Fruit fly (Drosophila melanogaster) whole organism, embryonic: ENCODE data around the gene CG10116.

Source experiments
- Atf-2 ChIP-seq: fragments of 200-800 bp; sonication (Bioruptor generic); optimal IDR thresholded peaks from 2 replicates; lab custom pipeline; 2016; ENCODE audit warnings: missing biosample characterization, missing genetic modification characterization
- Atf3 ChIP-seq: fragments of 200-800 bp; sonication (Bioruptor generic); optimal IDR thresholded peaks from 3 replicates; lab custom pipeline; 2016; ENCODE audit warnings: missing biosample characterization, missing genetic modification characterization
- Atf6 ChIP-seq: fragments of 200-800 bp; sonication (Bioruptor generic); IDR thresholded peaks from 2 replicates; pipeline ENCODE4 v1.3.6; 2022; ENCODE audit warnings: missing biosample characterization, missing genetic modification characterization
- CG10321 ChIP-seq: fragments of 200-800 bp; sonication (Bioruptor generic); IDR thresholded peaks from 2 replicates; pipeline ENCODE4 v1.3.6; 2022; ENCODE audit warnings: missing biosample characterization, missing genetic modification characterization
- CG12104 ChIP-seq: fragments of 200-800 bp; sonication (Bioruptor generic); optimal IDR thresholded peaks from 3 replicates; lab custom pipeline; 2016; ENCODE audit warnings: missing biosample characterization, missing genetic modification characterization
- CG12659 ChIP-seq: fragments of 200-800 bp; sonication (Bioruptor generic); optimal IDR thresholded peaks from 3 replicates; lab custom pipeline; 2017; ENCODE audit warnings: mild to moderate bottlenecking, missing biosample characterization, missing genetic modification reagents, missing genetic modification characterization
- CG13424 ChIP-seq: fragments of 200-800 bp; sonication (Bioruptor generic); optimal IDR thresholded peaks from 2 replicates; lab custom pipeline; 2019; ENCODE audit warnings: missing biosample characterization, mild to moderate bottlenecking, missing genetic modification characterization, moderate library complexity
- CG1603 ChIP-seq: fragments of 200-800 bp; sonication (Bioruptor generic); optimal IDR thresholded peaks from 2 replicates; lab custom pipeline; 2019; ENCODE audit warnings: missing biosample characterization, mild to moderate bottlenecking, missing genetic modification characterization, moderate library complexity
- CG17568 ChIP-seq: fragments of 200-800 bp; sonication (Bioruptor generic); optimal IDR thresholded peaks from 2 replicates; lab custom pipeline; 2018; ENCODE audit warnings: missing biosample characterization, mild to moderate bottlenecking, missing genetic modification characterization, moderate library complexity
- CG18476 ChIP-seq: fragments of 200-800 bp; sonication (Bioruptor generic); optimal IDR thresholded peaks from 2 replicates; lab custom pipeline; 2016; ENCODE audit warnings: missing biosample characterization, mild to moderate bottlenecking, missing genetic modification characterization
- CG2129 ChIP-seq: fragments of 200-800 bp; sonication (Bioruptor generic); IDR thresholded peaks from 2 replicates; pipeline ENCODE4 v1.3.6; 2022; ENCODE audit warnings: missing biosample characterization, missing genetic modification characterization; ENCODE audit not compliant: partially characterized antibody
- CG30020 ChIP-seq: fragments of 200-800 bp; optimal IDR thresholded peaks from 2 replicates; lab custom pipeline; 2019; ENCODE audit warnings: missing biosample characterization, mild to moderate bottlenecking, missing genetic modification characterization, moderate library complexity
- CG3065 ChIP-seq: fragments of 200-800 bp; sonication (Bioruptor generic); optimal IDR thresholded peaks from 2 replicates; lab custom pipeline; 2016; ENCODE audit warnings: missing biosample characterization, missing genetic modification characterization
- CG32767 ChIP-seq: fragments of 200-800 bp; sonication (Bioruptor generic); IDR thresholded peaks from 2 replicates; pipeline ENCODE4 v1.3.6; 2022; ENCODE audit warnings: missing biosample characterization, missing genetic modification characterization
- CG3838 ChIP-seq: fragments of 200-800 bp; sonication (Bioruptor generic); optimal IDR thresholded peaks from 3 replicates; lab custom pipeline; 2016; ENCODE audit warnings: missing biosample characterization, missing genetic modification characterization
- CG5245 ChIP-seq: fragments of 200-800 bp; sonication (Bioruptor generic); optimal IDR thresholded peaks from 3 replicates; lab custom pipeline; 2016; ENCODE audit warnings: missing biosample characterization, missing genetic modification characterization
- CG6683 ChIP-seq: fragments of 200-800 bp; sonication (Bioruptor generic); optimal IDR thresholded peaks from 2 replicates; lab custom pipeline; 2017; ENCODE audit warnings: missing biosample characterization, mild to moderate bottlenecking, missing genetic modification characterization, missing genetic modification reagents
- CG6765 ChIP-seq: fragments of 200-800 bp; sonication (Bioruptor generic); optimal IDR thresholded peaks from 3 replicates; lab custom pipeline; 2017; ENCODE audit warnings: missing biosample characterization, mild to moderate bottlenecking, missing genetic modification characterization
- CG7372 ChIP-seq: fragments of 200-800 bp; sonication (Bioruptor generic); IDR thresholded peaks from 2 replicates; pipeline ENCODE4 v1.3.6; 2022; ENCODE audit warnings: missing biosample characterization, missing genetic modification characterization
- CG7987 ChIP-seq: fragments of 200-800 bp; sonication (Bioruptor generic); optimal IDR thresholded peaks from 2 replicates; lab custom pipeline; 2018; ENCODE audit warnings: missing biosample characterization, mild to moderate bottlenecking, missing genetic modification characterization, moderate library complexity
- CG8290 ChIP-seq, 3 experiments: fragments of 200-800 bp; sonication (Bioruptor generic); optimal IDR thresholded peaks; 2 replicates each; lab custom pipeline; 2016 to 2019; ENCODE audit warnings: missing biosample characterization in 3 of 3, missing genetic modification characterization in 3 of 3, mild to moderate bottlenecking in 2 of 3, moderate library complexity in 1 of 3
- CG9876 ChIP-seq: fragments of 200-800 bp; sonication (Bioruptor generic); optimal IDR thresholded peaks from 2 replicates; lab custom pipeline; 2016; ENCODE audit warnings: missing biosample characterization, missing genetic modification characterization
- CG9932 ChIP-seq: fragments of 200-800 bp; sonication (Bioruptor generic); IDR thresholded peaks from 2 replicates; pipeline ENCODE4 v1.3.6; 2022; ENCODE audit warnings: missing biosample characterization, missing genetic modification characterization
- CHES-1-like ChIP-seq: fragments of 200-800 bp; sonication (Bioruptor generic); optimal IDR thresholded peaks from 2 replicates; lab custom pipeline; 2016; ENCODE audit warnings: missing biosample characterization, missing genetic modification characterization
- Camta ChIP-seq: fragments of 200-800 bp; sonication (Bioruptor generic); optimal IDR thresholded peaks from 2 replicates; lab custom pipeline; 2016; ENCODE audit warnings: missing biosample characterization, missing genetic modification characterization
- CrebB ChIP-seq: fragments of 200-800 bp; sonication (Bioruptor generic); optimal IDR thresholded peaks from 3 replicates; lab custom pipeline; 2018; ENCODE audit warnings: missing biosample characterization, mild to moderate bottlenecking, missing genetic modification characterization
- Dip2 ChIP-seq: fragments of 200-800 bp; sonication (Bioruptor generic); IDR thresholded peaks from 2 replicates; pipeline ENCODE4 v1.3.6; 2022; ENCODE audit warnings: missing biosample characterization, missing genetic modification characterization
- Hey ChIP-seq: fragments of 200-800 bp; sonication (Bioruptor generic); optimal IDR thresholded peaks from 3 replicates; lab custom pipeline; 2018; ENCODE audit warnings: missing biosample characterization, mild to moderate bottlenecking, missing genetic modification characterization
- HmgZ ChIP-seq: fragments of 200-800 bp; sonication (Bioruptor generic); optimal IDR thresholded peaks from 2 replicates; lab custom pipeline; 2018; ENCODE audit warnings: missing biosample characterization, mild to moderate bottlenecking, missing genetic modification characterization
- Myb ChIP-seq: fragments of 200-800 bp; sonication (Bioruptor generic); optimal IDR thresholded peaks from 2 replicates; lab custom pipeline; 2016; ENCODE audit warnings: missing biosample characterization, missing genetic modification characterization
- Nf-YA ChIP-seq: fragments of 200-800 bp; sonication (Bioruptor generic); IDR thresholded peaks from 2 replicates; pipeline ENCODE4 v1.3.6; 2022; ENCODE audit warnings: missing biosample characterization, missing genetic modification characterization
- Nf-YB ChIP-seq: fragments of 200-800 bp; sonication (Bioruptor generic); optimal IDR thresholded peaks from 3 replicates; lab custom pipeline; 2019; ENCODE audit warnings: missing biosample characterization, mild to moderate bottlenecking, missing genetic modification characterization, moderate library complexity
- Rx ChIP-seq: fragments of 200-800 bp; sonication (Bioruptor generic); IDR thresholded peaks from 2 replicates; pipeline ENCODE4 v1.3.6; 2022; ENCODE audit warnings: missing biosample characterization, missing genetic modification characterization
- Ssrp ChIP-seq: fragments of 200-800 bp; sonication (Bioruptor generic); optimal IDR thresholded peaks from 2 replicates; lab custom pipeline; 2018; ENCODE audit warnings: missing biosample characterization, mild to moderate bottlenecking, missing genetic modification characterization, moderate library complexity
- ab ChIP-seq: fragments of 200-800 bp; sonication (Bioruptor generic); optimal IDR thresholded peaks from 2 replicates; lab custom pipeline; 2016; ENCODE audit warnings: missing biosample characterization, missing genetic modification characterization
- fru ChIP-seq: fragments of >200 bp; optimal IDR thresholded peaks from 2 replicates; lab custom pipeline; 2017
- gsb-n ChIP-seq: fragments of 200-800 bp; sonication (Bioruptor generic); optimal IDR thresholded peaks from 3 replicates; lab custom pipeline; 2018; ENCODE audit warnings: missing biosample characterization, mild to moderate bottlenecking, missing genetic modification characterization
- hth ChIP-seq: fragments of >200 bp; optimal IDR thresholded peaks from 2 replicates; lab custom pipeline; 2017; ENCODE audit warnings: inconsistent platforms
- jumu ChIP-seq: fragments of 200-800 bp; sonication (Bioruptor generic); optimal IDR thresholded peaks from 3 replicates; lab custom pipeline; 2016; ENCODE audit warnings: missing biosample characterization, missing genetic modification characterization
- maf-S ChIP-seq: fragments of 200-800 bp; sonication (Bioruptor generic); optimal IDR thresholded peaks from 2 replicates; lab custom pipeline; 2016; ENCODE audit warnings: missing biosample characterization, missing genetic modification characterization
- nerfin-1 ChIP-seq: fragments of 200-800 bp; sonication (Bioruptor generic); optimal IDR thresholded peaks from 3 replicates; lab custom pipeline; 2019; ENCODE audit warnings: missing biosample characterization, mild to moderate bottlenecking, missing genetic modification characterization, moderate library complexity
- nmo ChIP-seq: fragments of 200-800 bp; sonication (Bioruptor generic); optimal IDR thresholded peaks from 2 replicates; lab custom pipeline; 2018; ENCODE audit warnings: missing biosample characterization, mild to moderate bottlenecking, missing genetic modification characterization, moderate library complexity
- oc ChIP-seq: fragments of 200-800 bp; sonication (Bioruptor generic); optimal IDR thresholded peaks from 2 replicates; lab custom pipeline; 2018; ENCODE audit warnings: missing biosample characterization, mild to moderate bottlenecking, missing genetic modification characterization, moderate library complexity
- pum ChIP-seq: fragments of 200-800 bp; sonication (Bioruptor generic); optimal IDR thresholded peaks from 2 replicates; lab custom pipeline; 2016; ENCODE audit warnings: missing biosample characterization, missing genetic modification characterization
- ranshi ChIP-seq: fragments of 200-800 bp; sonication (Bioruptor generic); IDR thresholded peaks from 2 replicates; pipeline ENCODE4 v1.3.6; 2022; ENCODE audit warnings: missing biosample characterization, missing genetic modification characterization
- row ChIP-seq: fragments of 200-800 bp; sonication (Bioruptor generic); IDR thresholded peaks from 3 replicates; pipeline ENCODE4 v1.3.6; 2022; ENCODE audit warnings: missing biosample characterization, missing genetic modification characterization
- sc ChIP-seq, 3 experiments: fragments of >200 bp in 2 of 3; fragments of 200-800 bp in 1 of 3; sonication (Bioruptor generic) in 1 of 3; optimal IDR thresholded peaks; 2 replicates in 2 of 3; 3 replicates in 1 of 3; lab custom pipeline; 2017; ENCODE audit warnings: mild to moderate bottlenecking in 1 of 3, missing biosample characterization in 1 of 3, missing genetic modification characterization in 1 of 3, missing genetic modification reagents in 1 of 3
- schlank ChIP-seq: fragments of 200-800 bp; sonication (Bioruptor generic); optimal IDR thresholded peaks from 2 replicates; lab custom pipeline; 2018; ENCODE audit warnings: missing biosample characterization, mild to moderate bottlenecking, missing genetic modification characterization
- sob ChIP-seq: fragments of 200-800 bp; sonication (Bioruptor generic); IDR thresholded peaks from 2 replicates; pipeline ENCODE4 v1.3.6; 2022; ENCODE audit warnings: missing biosample characterization, missing genetic modification characterization
- sug ChIP-seq: fragments of 200-800 bp; optimal IDR thresholded peaks from 2 replicates; lab custom pipeline; 2019; ENCODE audit warnings: missing biosample characterization, mild to moderate bottlenecking, missing genetic modification characterization, moderate library complexity
- tin ChIP-seq: fragments of 200-800 bp; sonication (Bioruptor generic); optimal IDR thresholded peaks from 3 replicates; lab custom pipeline; 2016; ENCODE audit warnings: missing biosample characterization, missing genetic modification characterization

CG10116 gene

DNA sequence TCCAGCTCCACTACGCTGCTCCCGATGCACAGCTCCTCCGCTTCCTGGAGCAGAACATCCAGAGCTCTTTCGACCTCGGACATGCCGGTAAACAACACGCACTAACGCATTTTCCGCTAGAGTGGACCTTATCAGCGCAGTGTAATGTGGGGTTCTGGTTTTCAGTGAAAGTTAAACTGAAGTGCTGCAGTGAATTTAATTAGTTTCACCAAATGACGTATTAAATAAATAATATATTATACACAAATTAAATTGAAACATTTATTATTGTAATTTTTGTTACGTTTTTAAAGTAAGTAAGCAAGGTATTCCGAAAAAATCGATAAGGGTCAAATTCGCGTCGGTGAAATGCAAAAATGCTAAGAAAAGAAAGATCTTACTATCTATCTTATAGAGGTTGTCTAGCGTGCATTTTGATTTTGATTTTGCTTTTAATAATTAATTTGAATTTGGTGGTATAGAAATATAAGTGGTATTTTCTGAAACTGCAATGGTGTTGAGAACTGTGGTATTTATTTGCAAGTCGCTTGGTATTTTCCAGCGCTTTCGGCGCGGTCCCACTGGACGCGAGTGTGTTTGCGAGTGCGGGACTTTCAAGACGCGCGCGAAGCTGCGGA lies 6.8 kb downstream of the CG10116 start, which contains the start of the genes JMJD7 and CG10738 (continued):
- TF ChIP-seq CG6765 (GFP tag; lab: Kevin White, UChicago) (peak; percentile 15), CG5245 (GFP tag; lab: Kevin White, UChicago) (peak; percentile 73), CG3838 (GFP tag; lab: Kevin White, UChicago) (no peak), jumu (GFP tag; lab: Kevin White, UChicago) (peak; percentile 12), CG6683 (GFP tag; lab: Kevin White, UChicago) (peak; percentile 43), CG10321 (GFP tag; lab: Robert Waterston, UW) (no peak), schlank (no peak), row (GFP tag; lab: Robert Waterston, UW) (peak; percentile 64), fru (lab: Kevin White, UChicago) (no peak), Atf-2 (GFP tag; lab: Kevin White, UChicago) (no peak), CG12659 (GFP tag; lab: Kevin White, UChicago) (peak; percentile 18), pum (GFP tag; lab: Kevin White, UChicago) (no peak), Nf-YB (GFP tag; lab: Kevin White, UChicago) (no peak), CrebB (no peak), CG8290 (GFP tag; optimal IDR thresholded peaks at IDR 0.05; lab: Kevin White, UChicago) (no peak), CG8290 (tag; optimal IDR thresholded peaks at IDR 0.05; lab: Kevin White, UChicago) (no peak), CG3065 (GFP tag; lab: Kevin White, UChicago) (no peak), CG2129 (GFP tag; lab: Robert Waterston, UW) (no peak), CG30020 (peak; percentile 58), CG17568 (GFP tag; lab: Kevin White, UChicago) (no peak), oc (tag; lab: Kevin White, UChicago) (no peak), Dip2 (GFP tag; lab: Robert Waterston, UW) (no peak), CG7987 (GFP tag; lab: Kevin White, UChicago) (peak; percentile 74), Rx (peak; percentile 72), ranshi (GFP tag; lab: Robert Waterston, UW) (peak; percentile 75), hth (lab: Kevin White, UChicago) (no peak), Camta (GFP tag; lab: Kevin White, UChicago) (no peak), sug (tag; lab: Kevin White, UChicago) (peak; percentile 80), ab (GFP tag; lab: Kevin White, UChicago) (no peak), CG18476 (GFP tag; lab: Kevin White, UChicago) (peak; percentile 51), nmo (peak; percentile 39), CG12104 (GFP tag; lab: Kevin White, UChicago) (peak; percentile 43), nerfin-1 (tag; lab: Kevin White, UChicago) (no peak), sob (GFP tag; lab: Robert Waterston, UW) (peak; percentile 79), sc (optimal IDR thresholded peaks at IDR 0.05; lab: Kevin White, UChicago) (no peak), sc (GFP tag; optimal IDR thresholded peaks at IDR 0.05; lab: Kevin White, UChicago) (no peak), CG32767 (GFP tag; lab: Robert Waterston, UW) (no peak)

DNA sequence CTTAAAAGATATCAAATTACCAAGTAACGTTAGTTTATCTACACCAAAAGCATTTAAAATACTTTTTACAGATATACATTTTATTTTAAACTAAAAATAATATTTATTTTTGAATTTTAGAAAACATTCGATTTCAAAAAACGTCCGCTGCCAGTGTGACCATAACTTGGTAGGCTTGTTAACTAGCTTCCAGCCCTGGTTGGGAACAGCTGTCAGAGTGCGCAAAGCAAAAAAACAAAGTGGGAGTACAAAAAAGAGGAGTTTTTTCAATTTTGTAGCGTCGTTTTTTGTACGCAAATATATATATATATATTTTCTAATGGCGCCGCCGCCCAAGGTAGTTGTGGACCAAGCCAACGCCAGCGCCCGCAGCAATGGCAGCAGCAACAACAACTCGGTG lies 14.6 kb downstream of the CG10116 start, which contains the start of gene cmb:
TSS of gene cmb (plus strand) at position 195 of the 400 bp plus-strand sequence.
- TF ChIP-seq HmgZ (tag; lab: Kevin White, UChicago) (no peak), Nf-YA (GFP tag; lab: Robert Waterston, UW) (no peak), maf-S (GFP tag; lab: Kevin White, UChicago) (no peak), Atf3 (GFP tag; lab: Kevin White, UChicago) (no peak), CG7372 (no peak), Ssrp (tag; lab: Kevin White, UChicago) (no peak), CHES-1-like (GFP tag; lab: Kevin White, UChicago) (no peak), Atf6 (no peak), CG13424 (tag; lab: Kevin White, UChicago) (no peak), CG17568 (GFP tag; lab: Kevin White, UChicago) (no peak), gsb-n (tag; lab: Kevin White, UChicago) (no peak), Myb (peak; percentile 35), CG9876 (GFP tag; lab: Kevin White, UChicago) (no peak), Hey (tag; lab: Kevin White, UChicago) (no peak), tin (GFP tag; lab: Kevin White, UChicago) (no peak), CG1603 (tag; lab: Kevin White, UChicago) (no peak), CG9932 (no peak)
